Fruit fly (Drosophila melanogaster) whole organism, embryonic: ENCODE results near the gene Rab3GAP1.

Source experiments
- BtbVII ChIP-seq: fragments of 200-800 bp; sonication (Bioruptor generic); optimal IDR thresholded peaks from 3 replicates; lab custom pipeline; 2017; ENCODE audit warnings: missing biosample characterization, mild to moderate bottlenecking, missing genetic modification characterization
- CG10431 ChIP-seq: fragments of 200-800 bp; sonication (Bioruptor generic); optimal IDR thresholded peaks from 3 replicates; lab custom pipeline; 2018; ENCODE audit warnings: missing biosample characterization, mild to moderate bottlenecking, missing genetic modification characterization
- CG11085 ChIP-seq: fragments of 200-800 bp; sonication (Bioruptor generic); IDR thresholded peaks from 2 replicates; pipeline ENCODE4 v1.3.6; 2022; ENCODE audit warnings: missing biosample characterization, missing genetic modification characterization
- CG11695 ChIP-seq: fragments of 200-800 bp; sonication (Bioruptor generic); IDR thresholded peaks from 3 replicates; pipeline ENCODE4 v1.3.6; 2022; ENCODE audit warnings: missing biosample characterization, missing genetic modification characterization
- CG11696 ChIP-seq: fragments of 200-800 bp; sonication (Bioruptor generic); IDR thresholded peaks from 2 replicates; pipeline ENCODE4 v1.3.6; 2022; ENCODE audit warnings: missing biosample characterization, missing genetic modification characterization
- CG12659 ChIP-seq: fragments of 200-800 bp; sonication (Bioruptor generic); optimal IDR thresholded peaks from 3 replicates; lab custom pipeline; 2017; ENCODE audit warnings: mild to moderate bottlenecking, missing biosample characterization, missing genetic modification reagents, missing genetic modification characterization
- CG12744 ChIP-seq: fragments of 200-800 bp; sonication (Bioruptor generic); optimal IDR thresholded peaks from 2 replicates; lab custom pipeline; 2016; ENCODE audit warnings: missing biosample characterization, missing genetic modification characterization
- CG14441 ChIP-seq: fragments of 200-800 bp; sonication (Bioruptor generic); IDR thresholded peaks from 2 replicates; pipeline ENCODE4 v1.3.6; 2022; ENCODE audit warnings: missing biosample characterization, missing genetic modification characterization
- CG15601 ChIP-seq: fragments of 200-800 bp; sonication (Bioruptor generic); optimal IDR thresholded peaks from 3 replicates; lab custom pipeline; 2019; ENCODE audit warnings: missing biosample characterization, mild to moderate bottlenecking, missing genetic modification characterization, moderate library complexity
- CG17829 ChIP-seq: fragments of 200-800 bp; optimal IDR thresholded peaks from 2 replicates; lab custom pipeline; 2019; ENCODE audit warnings: missing biosample characterization, mild to moderate bottlenecking, missing genetic modification characterization, moderate library complexity
- CG17912 ChIP-seq: fragments of 200-800 bp; sonication (Bioruptor generic); optimal IDR thresholded peaks from 2 replicates; lab custom pipeline; 2018; ENCODE audit warnings: missing biosample characterization, mild to moderate bottlenecking, missing genetic modification characterization
- CG2712 ChIP-seq: fragments of 200-800 bp; optimal IDR thresholded peaks from 3 replicates; lab custom pipeline; 2019; ENCODE audit warnings: missing biosample characterization, mild to moderate bottlenecking, missing genetic modification characterization, moderate library complexity
- CG3163 ChIP-seq: fragments of 200-800 bp; sonication (Bioruptor generic); optimal IDR thresholded peaks from 3 replicates; lab custom pipeline; 2016; ENCODE audit warnings: missing biosample characterization, missing genetic modification characterization
- CG3995 ChIP-seq: fragments of 200-800 bp; sonication (Bioruptor generic); optimal IDR thresholded peaks from 3 replicates; lab custom pipeline; 2016; ENCODE audit warnings: missing biosample characterization, missing genetic modification characterization
- CG4730 ChIP-seq: fragments of 200-800 bp; sonication (Bioruptor generic); IDR thresholded peaks from 2 replicates; pipeline ENCODE4 v1.3.6; 2022; ENCODE audit warnings: missing biosample characterization, missing genetic modification characterization
- CG5245 ChIP-seq: fragments of 200-800 bp; sonication (Bioruptor generic); optimal IDR thresholded peaks from 3 replicates; lab custom pipeline; 2016; ENCODE audit warnings: missing biosample characterization, missing genetic modification characterization
- CG6689 ChIP-seq: fragments of 200-800 bp; sonication (Bioruptor generic); IDR thresholded peaks from 2 replicates; pipeline ENCODE4 v1.3.6; 2022; ENCODE audit warnings: missing biosample characterization, missing genetic modification characterization
- CG7271 ChIP-seq: fragments of 200-800 bp; sonication (Bioruptor generic); optimal IDR thresholded peaks from 2 replicates; lab custom pipeline; 2018; ENCODE audit warnings: missing biosample characterization, mild to moderate bottlenecking, missing genetic modification characterization, moderate library complexity
- CG9215 ChIP-seq: fragments of 200-800 bp; sonication (Bioruptor generic); IDR thresholded peaks from 2 replicates; pipeline ENCODE4 v1.3.6; 2022; ENCODE audit warnings: missing biosample characterization, missing genetic modification characterization
- CHES-1-like ChIP-seq: fragments of 200-800 bp; sonication (Bioruptor generic); optimal IDR thresholded peaks from 2 replicates; lab custom pipeline; 2016; ENCODE audit warnings: missing biosample characterization, missing genetic modification characterization
- CTCF ChIP-seq: fragments of 200-800 bp; sonication (Bioruptor generic); optimal IDR thresholded peaks from 2 replicates; lab custom pipeline; 2017; ENCODE audit warnings: missing biosample characterization, mild to moderate bottlenecking, missing genetic modification characterization, moderate library complexity
- CoRest ChIP-seq: fragments of 200-800 bp; sonication (Bioruptor generic); optimal IDR thresholded peaks from 3 replicates; lab custom pipeline; 2018; ENCODE audit warnings: missing biosample characterization, mild to moderate bottlenecking, missing genetic modification characterization, moderate library complexity
- CrebB ChIP-seq: fragments of 200-800 bp; sonication (Bioruptor generic); optimal IDR thresholded peaks from 3 replicates; lab custom pipeline; 2018; ENCODE audit warnings: missing biosample characterization, mild to moderate bottlenecking, missing genetic modification characterization
- D19A ChIP-seq: fragments of 200-800 bp; optimal IDR thresholded peaks from 3 replicates; lab custom pipeline; 2019; ENCODE audit warnings: missing biosample characterization, mild to moderate bottlenecking, missing genetic modification characterization, moderate library complexity
- Fer2 ChIP-seq: fragments of 200-800 bp; sonication (Bioruptor generic); optimal IDR thresholded peaks from 2 replicates; lab custom pipeline; 2018; ENCODE audit warnings: missing biosample characterization, mild to moderate bottlenecking, missing genetic modification characterization, moderate library complexity
- Myb ChIP-seq: fragments of 200-800 bp; sonication (Bioruptor generic); optimal IDR thresholded peaks from 2 replicates; lab custom pipeline; 2016; ENCODE audit warnings: missing biosample characterization, missing genetic modification characterization
- NC2α ChIP-seq: fragments of 200-800 bp; sonication (Bioruptor generic); optimal IDR thresholded peaks from 2 replicates; lab custom pipeline; 2016; ENCODE audit warnings: missing biosample characterization, missing genetic modification characterization
- Poxn ChIP-seq: fragments of 200-800 bp; sonication (Bioruptor generic); IDR thresholded peaks from 2 replicates; pipeline ENCODE4 v1.3.6; 2022; ENCODE audit warnings: missing biosample characterization, missing genetic modification characterization
- Rfx ChIP-seq: fragments of 200-800 bp; sonication (Bioruptor generic); IDR thresholded peaks from 2 replicates; pipeline ENCODE4 v1.3.6; 2022; ENCODE audit warnings: missing biosample characterization, missing genetic modification characterization
- Vsx1 ChIP-seq: fragments of 200-800 bp; sonication (Bioruptor generic); optimal IDR thresholded peaks from 2 replicates; lab custom pipeline; 2017; ENCODE audit warnings: missing biosample characterization, mild to moderate bottlenecking, missing genetic modification characterization, missing genetic modification reagents
- Xbp1 ChIP-seq: fragments of 200-800 bp; sonication (Bioruptor generic); optimal IDR thresholded peaks from 3 replicates; lab custom pipeline; 2016; ENCODE audit warnings: missing biosample characterization, mild to moderate bottlenecking, missing genetic modification characterization
- Xrp1 ChIP-seq: fragments of 200-800 bp; sonication (Bioruptor generic); IDR thresholded peaks from 2 replicates; pipeline ENCODE4 v1.3.6; 2022; ENCODE audit warnings: missing biosample characterization, missing genetic modification characterization
- az2 ChIP-seq: fragments of 200-800 bp; sonication (Bioruptor generic); optimal IDR thresholded peaks from 3 replicates; lab custom pipeline; 2016; ENCODE audit warnings: missing biosample characterization, missing genetic modification characterization
- br ChIP-seq: fragments of >200 bp; optimal IDR thresholded peaks from 2 replicates; lab custom pipeline; 2017
- croc ChIP-seq: fragments of 200-800 bp; sonication (Bioruptor generic); conservative IDR thresholded peaks from 3 replicates; pipeline ENCODE4 v1.3.6; 2022; ENCODE audit warnings: missing biosample characterization, missing genetic modification characterization
- fd102C ChIP-seq: fragments of 200-800 bp; sonication (Bioruptor generic); optimal IDR thresholded peaks from 2 replicates; lab custom pipeline; 2018; ENCODE audit warnings: missing biosample characterization, mild to moderate bottlenecking, missing genetic modification characterization, moderate library complexity
- ken ChIP-seq: fragments of 200-800 bp; sonication (Bioruptor generic); IDR thresholded peaks from 3 replicates; pipeline ENCODE4 v1.3.6; 2022; ENCODE audit warnings: missing biosample characterization, missing genetic modification characterization
- lilli ChIP-seq: fragments of 200-800 bp; sonication (Bioruptor generic); optimal IDR thresholded peaks from 3 replicates; lab custom pipeline; 2016; ENCODE audit warnings: missing biosample characterization, missing genetic modification characterization
- nom ChIP-seq: fragments of 200-800 bp; sonication (Bioruptor generic); optimal IDR thresholded peaks from 2 replicates; lab custom pipeline; 2017; ENCODE audit warnings: missing biosample characterization, missing genetic modification characterization, mild to moderate bottlenecking, moderate library complexity, missing genetic modification reagents
- odd ChIP-seq: fragments of 200-800 bp; sonication (Bioruptor generic); optimal IDR thresholded peaks from 2 replicates; lab custom pipeline; 2017; ENCODE audit warnings: missing biosample characterization, mild to moderate bottlenecking, missing genetic modification characterization
- rib ChIP-seq: fragments of 200-800 bp; sonication (Bioruptor generic); IDR thresholded peaks from 2 replicates; pipeline ENCODE4 v1.3.6; 2022; ENCODE audit warnings: missing biosample characterization, missing genetic modification characterization
- ro ChIP-seq: fragments of 200-800 bp; sonication (Bioruptor generic); IDR thresholded peaks from 2 replicates; pipeline ENCODE4 v1.3.6; 2022; ENCODE audit warnings: missing biosample characterization, missing genetic modification characterization
- run ChIP-seq: fragments of 200-800 bp; sonication (Bioruptor generic); optimal IDR thresholded peaks from 3 replicates; lab custom pipeline; 2018; ENCODE audit warnings: missing biosample characterization, mild to moderate bottlenecking, missing genetic modification characterization
- sim ChIP-seq: fragments of 200-800 bp; sonication (Bioruptor generic); IDR thresholded peaks from 2 replicates; pipeline ENCODE4 v1.3.6; 2022; ENCODE audit warnings: missing biosample characterization, missing genetic modification characterization
- sisA ChIP-seq: fragments of 200-800 bp; sonication (Bioruptor generic); IDR thresholded peaks from 2 replicates; pipeline ENCODE4 v1.3.6; 2022; ENCODE audit warnings: missing biosample characterization, missing genetic modification characterization
- stc ChIP-seq: fragments of 200-800 bp; sonication (Bioruptor generic); IDR thresholded peaks from 2 replicates; pipeline ENCODE4 v1.3.6; 2022; ENCODE audit warnings: missing biosample characterization, missing genetic modification characterization
- tio ChIP-seq: fragments of 200-800 bp; sonication (Bioruptor generic); optimal IDR thresholded peaks from 2 replicates; lab custom pipeline; 2017; ENCODE audit warnings: missing biosample characterization, missing genetic modification characterization, inconsistent platforms
- toy ChIP-seq: fragments of 200-800 bp; sonication (Bioruptor generic); IDR thresholded peaks from 2 replicates; pipeline ENCODE4 v1.3.6; 2022; ENCODE audit warnings: missing biosample characterization, missing genetic modification characterization
- twi ChIP-seq: fragments of 200-800 bp; optimal IDR thresholded peaks from 2 replicates; lab custom pipeline; 2019; ENCODE audit warnings: missing biosample characterization, mild to moderate bottlenecking, missing genetic modification characterization, moderate library complexity
- zen2 ChIP-seq: fragments of 200-800 bp; sonication (Bioruptor generic); IDR thresholded peaks from 3 replicates; pipeline ENCODE4 v1.3.6; 2022; ENCODE audit warnings: missing biosample characterization, missing genetic modification characterization; ENCODE audit not compliant: partially characterized antibody
- zfh1 ChIP-seq: fragments of 200-800 bp; sonication (Bioruptor generic); IDR thresholded peaks from 3 replicates; pipeline ENCODE4 v1.3.6; 2022; ENCODE audit warnings: missing biosample characterization, missing genetic modification characterization

The Rab3GAP1 gene

DNA sequence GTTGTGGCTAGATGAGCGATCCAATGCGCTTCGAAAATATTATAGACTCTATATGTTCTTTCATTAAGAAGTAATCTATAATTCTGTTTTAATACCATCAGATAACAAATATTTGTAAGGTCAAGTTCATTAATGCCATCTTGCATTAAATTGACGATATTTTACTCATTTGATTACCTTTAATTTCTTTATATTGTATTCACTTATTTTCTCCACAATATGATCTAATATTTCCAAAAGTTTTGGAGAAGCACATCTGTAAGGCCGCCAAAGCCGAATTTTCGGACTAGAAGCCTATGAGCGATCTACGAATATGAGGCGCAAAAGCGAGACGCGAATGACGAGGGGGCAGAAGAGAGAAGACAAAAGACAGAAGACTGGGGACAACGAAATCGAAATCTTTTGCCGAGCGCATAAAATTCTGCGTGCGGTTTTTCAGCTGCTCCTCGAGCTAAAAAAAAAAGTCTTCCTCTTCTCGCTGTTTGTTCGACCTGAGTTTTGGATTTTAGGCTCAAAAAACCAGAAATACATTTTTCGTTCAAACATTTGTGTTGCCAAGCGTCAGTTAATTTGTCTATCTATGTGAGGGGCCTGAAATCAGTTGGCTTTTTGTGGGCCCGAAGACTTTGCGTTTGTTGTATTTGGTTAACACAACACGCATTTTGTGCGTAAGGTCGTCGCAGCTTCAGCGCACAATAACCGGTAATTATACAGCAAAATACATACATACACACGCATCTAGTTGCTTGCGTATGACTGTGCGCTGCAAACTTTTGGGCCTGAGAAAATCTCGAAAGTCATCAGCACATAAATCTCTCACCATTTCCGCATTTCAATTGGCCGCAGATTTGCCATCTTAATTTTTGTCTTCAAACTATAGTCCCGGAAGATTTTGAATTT, 27.9 kb upstream of the Rab3GAP1 start (continued):
- TF ChIP-seq tio (peak; percentile 98), CG15601 (tag; lab: Kevin White, UChicago) (peak; percentile 94), CG6689 (GFP tag; lab: Robert Waterston, UW) (peak; percentile 99), CG7271 (tag; lab: Kevin White, UChicago) (peak; percentile 48), CG4730 (peak; percentile 98), CG9215 (GFP tag; lab: Robert Waterston, UW) (peak; percentile 99), Myb (GFP tag; lab: Kevin White, UChicago) (peak; percentile 89), ken (GFP tag; lab: Robert Waterston, UW) (peak; percentile 89), toy (GFP tag; lab: Robert Waterston, UW) (peak; percentile 96), zen2 (GFP tag; lab: Robert Waterston, UW) (no peak), Fer2 (peak; percentile 94), Vsx1 (GFP tag; lab: Kevin White, UChicago) (peak; percentile 95), NC2α (GFP tag; lab: Kevin White, UChicago) (peak; percentile 94), run (peak; percentile 99), Xrp1 (GFP tag; lab: Robert Waterston, UW) (peak; percentile 94), CG11695 (GFP tag; lab: Robert Waterston, UW) (peak; percentile 99), ro (peak; percentile 96), CG11085 (GFP tag; lab: Robert Waterston, UW) (peak; percentile 95), rib (GFP tag; lab: Robert Waterston, UW) (peak; percentile 95), CrebB (tag; lab: Kevin White, UChicago) (peak; percentile 96), CG5245 (GFP tag; lab: Kevin White, UChicago) (peak; percentile 97), CG3995 (peak; percentile 84), Xbp1 (peak; percentile 99), lilli (GFP tag; lab: Kevin White, UChicago) (peak; percentile 99), CG17829 (tag; lab: Kevin White, UChicago) (peak; percentile 98), odd (GFP tag; lab: Kevin White, UChicago) (peak; percentile 99), CG12659 (GFP tag; lab: Kevin White, UChicago) (peak; percentile 100), CG11696 (GFP tag; lab: Robert Waterston, UW) (peak; percentile 72), CG12744 (GFP tag; lab: Kevin White, UChicago) (peak; percentile 98), CTCF (GFP tag; lab: Kevin White, UChicago) (peak; percentile 66), BtbVII (GFP tag; lab: Kevin White, UChicago) (peak; percentile 99), fd102C (GFP tag; lab: Kevin White, UChicago) (peak; percentile 6), CG3163 (peak; percentile 86), sim (GFP tag; lab: Robert Waterston, UW) (peak; percentile 84), CG17912 (GFP tag; lab: Kevin White, UChicago) (peak; percentile 11), sisA (peak; percentile 99), Poxn (GFP tag; lab: Robert Waterston, UW) (peak; percentile 95), CHES-1-like (GFP tag; lab: Kevin White, UChicago) (peak; percentile 97), CG14441 (GFP tag; lab: Robert Waterston, UW) (peak; percentile 99), nom (no peak), stc (GFP tag; lab: Robert Waterston, UW) (peak; percentile 97), D19A (tag; lab: Kevin White, UChicago) (peak; percentile 98), CG10431 (GFP tag; lab: Kevin White, UChicago) (peak; percentile 18), CG2712 (tag; lab: Kevin White, UChicago) (peak; percentile 99), croc (GFP tag; lab: Robert Waterston, UW) (peak; percentile 98), Rfx (GFP tag; lab: Robert Waterston, UW) (peak; percentile 99), br (no peak), CoRest (peak; percentile 100), zfh1 (peak; percentile 92), twi (tag; lab: Kevin White, UChicago) (peak; percentile 96), az2 (GFP tag; lab: Kevin White, UChicago) (peak; percentile 98)
